Fruit fly (Drosophila melanogaster): ENCODE measurements around the gene CG42717.

DNA sequence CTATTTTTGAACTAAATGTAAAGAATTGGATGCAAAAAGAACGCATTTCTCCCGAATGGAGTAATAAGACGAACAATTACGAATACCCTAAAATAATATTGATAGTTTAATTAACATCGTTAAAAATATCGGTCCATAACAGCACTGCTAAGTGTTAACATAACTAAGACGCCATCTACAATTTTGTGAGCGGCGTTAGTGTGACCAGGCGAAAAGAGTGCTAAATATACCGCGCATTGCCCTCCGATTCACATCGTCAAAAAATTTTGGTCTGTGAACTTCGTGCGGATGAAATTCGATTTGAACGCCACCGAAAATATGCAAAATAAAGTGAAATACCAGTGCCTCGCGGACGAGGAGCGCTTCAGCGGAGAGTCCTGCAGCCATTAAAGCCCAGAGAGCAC, 18.7 kb upstream of the CG42717 start, which contains the start of gene Mbs:
- TF ChIP-seq Jarid2 (GFP tag; optimal IDR thresholded peaks at IDR 0.05), result peak; percentile 51
- no peak for TF ChIP-seq exex (tag; optimal IDR thresholded peaks at IDR 0.05)
- peak in 1 of 2 experiments; percentile 41 for TF ChIP-seq insv (GFP tag; optimal IDR thresholded peaks at IDR 0.05)
- no peak for TF ChIP-seq lola (GFP tag; optimal IDR thresholded peaks at IDR 0.05)
- peak; percentile 41 for TF ChIP-seq Dref (GFP tag; IDR thresholded peaks at IDR 0.05)
- no peak for TF ChIP-seq tx (GFP tag; optimal IDR thresholded peaks at IDR 0.05)
- no peak for TF ChIP-seq ems (GFP tag; optimal IDR thresholded peaks at IDR 0.05)
- TF ChIP-seq sr (GFP tag; IDR thresholded peaks at IDR 0.05), result no peak
- peak; percentile 71 for TF ChIP-seq CG6791 (GFP tag; IDR thresholded peaks at IDR 0.05; ENCODE audit: partially characterized antibody)
- TF ChIP-seq CG8478 (optimal IDR thresholded peaks at IDR 0.05), result no peak

Measured in whole organism, embryonic.